Worm (Caenorhabditis elegans): ENCODE results near the gene srab-8.

srab-8 gene

ce11 chrV:3218604-3219003, 42.3 kb downstream of the srab-8 start:
- TF ChIP-seq elt-1 (tag; optimal IDR thresholded peaks at IDR 0.05) = no peak

DNA sequence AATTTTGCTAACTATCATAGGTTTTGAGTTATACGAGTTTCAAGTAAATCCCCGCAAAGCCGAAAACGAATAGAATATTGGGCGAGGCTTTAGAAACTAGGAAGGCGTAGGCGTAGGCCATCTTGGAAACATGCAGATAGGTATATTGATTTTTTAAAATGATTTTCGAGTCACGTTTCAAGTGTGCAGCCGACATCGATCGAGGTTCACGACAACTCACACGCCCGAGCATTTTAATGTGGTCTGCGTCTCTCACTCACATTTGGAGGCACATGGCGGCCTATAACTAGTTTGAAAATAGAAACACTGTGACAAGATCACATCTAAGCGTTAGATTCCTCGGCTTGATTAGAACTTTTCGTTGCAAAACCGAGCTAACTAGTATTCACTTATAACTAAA, 51.1 kb downstream of the srab-8 start, which contains the start of gene K08D9.2:
K08D9.2 (plus strand) TSS at position 301 of the 400 bp plus-strand sequence.
- TF ChIP-seq nhr-23 (tag; optimal IDR thresholded peaks at IDR 0.05) (no peak), nhr-129 (tag; optimal IDR thresholded peaks at IDR 0.05) (no peak), alr-1 (tag; optimal IDR thresholded peaks at IDR 0.05) (no peak), snpc-4 (tag; optimal IDR thresholded peaks at IDR 0.05) (no peak), elt-1 (tag; optimal IDR thresholded peaks at IDR 0.05) (no peak), C34F6.9 (tag; optimal IDR thresholded peaks at IDR 0.05) (no peak)

Data from whole organism, L2 larva.